Fruit fly (Drosophila melanogaster): Measurements from ENCODE around the gene ush.

ush gene

DNA sequence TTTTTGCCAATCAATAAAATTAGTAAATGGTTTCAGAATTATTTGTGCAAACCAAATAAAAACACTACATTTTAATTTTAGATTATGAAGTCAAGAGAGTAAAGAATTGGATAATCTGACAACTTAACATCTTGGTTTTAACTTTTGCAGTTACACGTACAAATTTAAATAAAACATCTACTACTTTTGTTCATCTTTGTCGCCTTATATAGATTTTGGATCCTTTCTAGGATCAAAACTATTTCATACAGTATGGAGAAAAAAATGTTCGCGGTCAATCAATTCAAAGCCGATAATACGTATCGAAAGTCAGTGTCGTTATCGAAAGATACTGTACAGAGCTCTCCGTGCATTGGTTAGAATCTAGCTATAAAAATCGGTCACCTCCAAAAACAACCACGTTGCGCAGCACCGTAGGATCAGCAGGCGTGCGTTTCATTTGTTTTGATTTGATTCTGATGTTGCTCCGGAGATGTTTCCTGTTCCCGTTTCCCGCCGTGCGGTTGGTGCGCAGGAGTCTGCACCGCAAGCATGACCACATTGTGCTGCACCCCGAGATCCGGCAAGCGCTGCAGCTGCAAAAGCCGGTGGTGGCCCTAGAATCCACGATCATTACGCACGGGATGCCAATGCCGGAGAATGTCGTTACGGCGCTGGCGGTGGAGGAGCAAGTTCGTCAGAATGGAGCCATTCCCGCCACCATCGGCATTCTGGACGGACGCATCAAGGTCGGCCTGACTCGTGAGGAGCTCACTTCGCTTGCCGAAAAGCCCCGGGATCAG, 87.9 kb downstream of the ush start, which contains the start of the genes uncNacbeta and CG2794 (continued):
- TF ChIP-seq E2f2 (GFP tag; IDR thresholded peaks at IDR 0.05) (peak; percentile 95), CG15514 (GFP tag; optimal IDR thresholded peaks at IDR 0.05) (peak; percentile 74), CHES-1-like (GFP tag; optimal IDR thresholded peaks at IDR 0.05) (peak; percentile 27), exex (tag; optimal IDR thresholded peaks at IDR 0.05) (no peak), CG7745 (tag; optimal IDR thresholded peaks at IDR 0.05) (no peak), wdn (GFP tag; IDR thresholded peaks at IDR 0.05) (0 out of 2 replicates have a peak, but pooled peaks have one; percentile 18), hb (GFP tag; IDR thresholded peaks at IDR 0.05; ENCODE audit: partially characterized antibody) (peak; percentile 74; the same call in 2 of the 3 replicates), salm (tag; optimal IDR thresholded peaks at IDR 0.05) (no peak), Doc3 (GFP tag; IDR thresholded peaks at IDR 0.05; ENCODE audit: partially characterized antibody) (peak; percentile 68; the same call in 2 of the 3 replicates), CG9797 (GFP tag; optimal IDR thresholded peaks at IDR 0.05) (peak; percentile 10), Poxn (GFP tag; IDR thresholded peaks at IDR 0.05) (no peak), CG8944 (GFP tag; optimal IDR thresholded peaks at IDR 0.05) (no peak), mirr (GFP tag; optimal IDR thresholded peaks at IDR 0.05) (no peak), ERR (GFP tag; optimal IDR thresholded peaks at IDR 0.05) (no peak), ham (GFP tag; IDR thresholded peaks at IDR 0.05) (no peak), Nf-YA (GFP tag; IDR thresholded peaks at IDR 0.05) (no peak), Ptx1 (GFP tag; IDR thresholded peaks at IDR 0.05) (no peak), Bteb2 (GFP tag; optimal IDR thresholded peaks at IDR 0.05) (no peak), CG14860 (GFP tag; IDR thresholded peaks at IDR 0.05; ENCODE audit: partially characterized antibody) (peak; percentile 66), Hey (tag; optimal IDR thresholded peaks at IDR 0.05) (no peak), CG30403 (GFP tag; optimal IDR thresholded peaks at IDR 0.05) (peak; percentile 10), Awh (GFP tag; IDR thresholded peaks at IDR 0.05) (no peak), CG16813 (GFP tag; IDR thresholded peaks at IDR 0.05; ENCODE audit: partially characterized antibody) (peak; percentile 67), vnd (GFP tag; IDR thresholded peaks at IDR 0.05; ENCODE audit: partially characterized antibody) (peak; percentile 61), CG18262 (tag; optimal IDR thresholded peaks at IDR 0.05) (no peak), nau (GFP tag; optimal IDR thresholded peaks at IDR 0.05) (no peak), trem (tag; optimal IDR thresholded peaks at IDR 0.05) (peak; percentile 39), hbn (GFP tag; IDR thresholded peaks at IDR 0.05; ENCODE audit: partially characterized antibody) (peak; percentile 56), CG31388 (GFP tag; optimal IDR thresholded peaks at IDR 0.05) (no peak), gro (GFP tag; optimal IDR thresholded peaks at IDR 0.05) (no peak), Med (GFP tag) (peak; percentile 88), CG8924 (tag; optimal IDR thresholded peaks at IDR 0.05) (no peak), wor (GFP tag; IDR thresholded peaks at IDR 0.05) (no peak), stwl (tag; optimal IDR thresholded peaks at IDR 0.05) (peak; percentile 21), Taf1 (GFP tag; IDR thresholded peaks at IDR 0.05) (0 out of 2 replicates have a peak, but pooled peaks have one; percentile 16), CG18011 (GFP tag; optimal IDR thresholded peaks at IDR 0.05) (no peak), Doc2 (GFP tag; IDR thresholded peaks at IDR 0.05) (no peak), CG15479 (GFP tag; optimal IDR thresholded peaks at IDR 0.05) (peak; percentile 32), CG5180 (GFP tag; optimal IDR thresholded peaks at IDR 0.05) (peak; percentile 12), usp (GFP tag; optimal IDR thresholded peaks at IDR 0.05) (no peak), lilli (GFP tag; optimal IDR thresholded peaks at IDR 0.05) (peak; percentile 47), row (GFP tag; IDR thresholded peaks at IDR 0.05) (peak; percentile 62; the same call in 2 of the 3 replicates), zfh2 (GFP tag; optimal IDR thresholded peaks at IDR 0.05) (peak; percentile 26), CG1647 (GFP tag; optimal IDR thresholded peaks at IDR 0.05) (no peak), CG10979 (tag; optimal IDR thresholded peaks at IDR 0.05) (no peak), CG31224 (GFP tag; IDR thresholded peaks at IDR 0.05) (0 out of 2 replicates have a peak, but pooled peaks have one; percentile 21), HmgZ (tag; optimal IDR thresholded peaks at IDR 0.05) (peak; percentile 54), Usf (GFP tag; optimal IDR thresholded peaks at IDR 0.05) (no peak), Atf6 (GFP tag; IDR thresholded peaks at IDR 0.05) (0 out of 2 replicates have a peak, but pooled peaks have one; percentile 11)

Measured in whole organism, embryonic.